Worm (Caenorhabditis elegans) whole organism, young adult: Measurements from ENCODE around the gene Y37E11AM.4.

Source experiments
- F57A8.1 ChIP-seq: fragments of 200-800 bp; sonication (Bioruptor generic); optimal IDR thresholded peaks from 2 replicates; lab custom pipeline; 2018; ENCODE audit warnings: mild to moderate bottlenecking, missing genetic modification characterization, moderate library complexity, missing compliant biosample characterization
- dpff-1 ChIP-seq: sonication (generic microtip); optimal IDR thresholded peaks from 2 replicates; lab custom pipeline; 2017; ENCODE audit warnings: mild to moderate bottlenecking, missing genetic modification characterization, missing compliant biosample characterization
- hlh-12 ChIP-seq: sonication (generic microtip); optimal IDR thresholded peaks from 2 replicates; lab custom pipeline; 2016; ENCODE audit warnings: missing genetic modification characterization, missing compliant biosample characterization
- madf-10 ChIP-seq: sonication (generic microtip); optimal IDR thresholded peaks from 2 replicates; lab custom pipeline; 2016; ENCODE audit warnings: mild to moderate bottlenecking, missing genetic modification characterization, missing compliant biosample characterization
- unc-62 ChIP-seq: fragments of 150-350 bp; optimal IDR thresholded peaks from 2 replicates; lab custom pipeline; 2014; ENCODE audit warnings: missing biosample characterization, missing genetic modification reagents, missing genetic modification characterization

- no peak for TF ChIP-seq dpff-1 (tag; lab: Kevin White, UChicago)
- TF ChIP-seq hlh-12 = no peak
- no peak for TF ChIP-seq madf-10
- TF ChIP-seq unc-62 = no peak
- no peak for TF ChIP-seq F57A8.1
Observed at ce11 chrIV:3745806-3746205, 23.2 kb upstream of the Y37E11AM.4 start.
